Worm (Caenorhabditis elegans): ENCODE data around the gene F54H12.7.

ce11 chrIII:7922207-7922606 is 46.9 kb upstream of the F54H12.7 start, which contains the start of gene C29E4.17:
- TF ChIP-seq pha-4 (tag; optimal IDR thresholded peaks at IDR 0.05) (no peak), unc-62 (GFP tag; optimal IDR thresholded peaks at IDR 0.05) (no peak), lin-13 (tag; optimal IDR thresholded peaks at IDR 0.05) (no peak), ztf-11 (tag; optimal IDR thresholded peaks at IDR 0.05) (no peak), nhr-237 (tag; optimal IDR thresholded peaks at IDR 0.05) (no peak), M03D4.4 (tag; optimal IDR thresholded peaks at IDR 0.05) (no peak)

Measured in whole organism, mixed stage, embryonic.